Worm (Caenorhabditis elegans) whole organism, mixed stage, embryonic: ENCODE data around the gene rpt-1.

Source experiments
- bed-3 ChIP-seq: fragments of 200-800 bp; sonication (Bioruptor generic); optimal IDR thresholded peaks from 3 replicates; lab custom pipeline; 2018; ENCODE audit warnings: mild to moderate bottlenecking, missing genetic modification characterization, moderate library complexity, missing compliant biosample characterization
- ceh-39 ChIP-seq: fragments of 150-350 bp; optimal IDR thresholded peaks from 2 replicates; lab custom pipeline; 2014; ENCODE audit warnings: missing biosample characterization, missing genetic modification characterization
- ceh-43 ChIP-seq: fragments of 200-800 bp; sonication (Bioruptor generic); optimal IDR thresholded peaks from 2 replicates; lab custom pipeline; 2018; ENCODE audit warnings: mild to moderate bottlenecking, missing genetic modification characterization, moderate library complexity, missing compliant biosample characterization
- ces-1 ChIP-seq: fragments of 150-350 bp; optimal IDR thresholded peaks from 2 replicates; lab custom pipeline; 2014; ENCODE audit warnings: missing biosample characterization, missing genetic modification reagents, missing genetic modification characterization
- cnd-1 ChIP-seq: fragments of 200-800 bp; sonication (Bioruptor generic); optimal IDR thresholded peaks from 2 replicates; lab custom pipeline; 2018; ENCODE audit warnings: mild to moderate bottlenecking, missing genetic modification characterization, missing compliant biosample characterization
- drap-1 ChIP-seq: fragments of 200-800 bp; sonication (Bioruptor generic); optimal IDR thresholded peaks from 3 replicates; lab custom pipeline; 2018; ENCODE audit warnings: mild to moderate bottlenecking, missing genetic modification characterization, missing compliant biosample characterization
- elt-1 ChIP-seq: sonication (generic microtip); optimal IDR thresholded peaks from 2 replicates; lab custom pipeline; 2017; ENCODE audit warnings: missing genetic modification characterization, mild to moderate bottlenecking, missing compliant biosample characterization, antibody characterized with exemption, moderate library complexity, borderline replicate concordance; ENCODE audit not compliant: insufficient read depth
- elt-3 ChIP-seq: fragments of 150-350 bp; optimal IDR thresholded peaks from 2 replicates; lab custom pipeline; 2014; ENCODE audit warnings: missing biosample characterization, missing genetic modification characterization
- flh-1 ChIP-seq: fragments of 200-800 bp; sonication (Bioruptor generic); optimal IDR thresholded peaks from 2 replicates; lab custom pipeline; 2018; ENCODE audit warnings: mild to moderate bottlenecking, missing genetic modification characterization, moderate library complexity, missing compliant biosample characterization
- ham-2 ChIP-seq: fragments of 200-800 bp; sonication (Bioruptor generic); optimal IDR thresholded peaks from 2 replicates; lab custom pipeline; 2018; ENCODE audit warnings: mild to moderate bottlenecking, missing genetic modification characterization, missing compliant biosample characterization
- hlh-1 ChIP-seq: fragments of 150-350 bp; optimal IDR thresholded peaks from 2 replicates; lab custom pipeline; 2014; ENCODE audit warnings: missing biosample characterization, missing genetic modification reagents, missing genetic modification characterization
- lin-13 ChIP-seq: fragments of 150-350 bp; optimal IDR thresholded peaks from 2 replicates; lab custom pipeline; 2014; ENCODE audit warnings: missing biosample characterization, missing genetic modification characterization
- lin-32 ChIP-seq: fragments of 200-800 bp; sonication (Bioruptor generic); optimal IDR thresholded peaks from 2 replicates; lab custom pipeline; 2018; ENCODE audit warnings: mild to moderate bottlenecking, missing genetic modification characterization, missing compliant biosample characterization
- lsy-2 ChIP-seq: fragments of 150-350 bp; optimal IDR thresholded peaks from 2 replicates; lab custom pipeline; 2014; ENCODE audit warnings: missing biosample characterization, missing genetic modification characterization
- mab-5 ChIP-seq: fragments of 150-350 bp; optimal IDR thresholded peaks from 2 replicates; lab custom pipeline; 2014; ENCODE audit warnings: missing biosample characterization, missing genetic modification characterization
- mep-1 ChIP-seq: fragments of 150-350 bp; optimal IDR thresholded peaks from 2 replicates; lab custom pipeline; 2017; ENCODE audit warnings: missing biosample characterization, missing genetic modification reagents, missing genetic modification characterization, inconsistent platforms
- mls-2 ChIP-seq: sonication (generic microtip); optimal IDR thresholded peaks from 2 replicates; lab custom pipeline; 2016; ENCODE audit warnings: mild to moderate bottlenecking, missing genetic modification characterization, moderate library complexity, missing compliant biosample characterization
- nhr-2 ChIP-seq: fragments of 150-350 bp; optimal IDR thresholded peaks from 2 replicates; lab custom pipeline; 2014; ENCODE audit warnings: missing biosample characterization, missing genetic modification characterization
- nhr-237 ChIP-seq: fragments of 150-350 bp; optimal IDR thresholded peaks from 2 replicates; lab custom pipeline; 2014; ENCODE audit warnings: missing biosample characterization, missing genetic modification characterization
- nhr-28 ChIP-seq: fragments of 150-350 bp; optimal IDR thresholded peaks from 2 replicates; lab custom pipeline; 2014; ENCODE audit warnings: missing biosample characterization, missing genetic modification characterization
- nhr-76 ChIP-seq: sonication (generic microtip); optimal IDR thresholded peaks from 2 replicates; lab custom pipeline; 2017; ENCODE audit warnings: missing biosample characterization, missing genetic modification characterization
- pha-4 ChIP-seq: fragments of 150-350 bp; optimal IDR thresholded peaks from 2 replicates; lab custom pipeline; 2018; ENCODE audit warnings: missing biosample characterization, missing genetic modification reagents, missing genetic modification characterization
- sem-2 ChIP-seq: fragments of 200-800 bp; sonication (Bioruptor generic); optimal IDR thresholded peaks from 2 replicates; lab custom pipeline; 2018; ENCODE audit warnings: mild to moderate bottlenecking, missing genetic modification characterization, missing compliant biosample characterization
- sptf-1 ChIP-seq: sonication (generic microtip); optimal IDR thresholded peaks from 2 replicates; lab custom pipeline; 2017; ENCODE audit warnings: mild to moderate bottlenecking, missing genetic modification characterization, moderate library complexity, missing compliant biosample characterization
- unc-62 ChIP-seq: fragments of 150-350 bp; optimal IDR thresholded peaks from 2 replicates; lab custom pipeline; 2014; ENCODE audit warnings: missing biosample characterization, missing genetic modification reagents, missing genetic modification characterization
- ztf-11 ChIP-seq: fragments of 150-350 bp; optimal IDR thresholded peaks from 2 replicates; lab custom pipeline; 2014; ENCODE audit warnings: missing biosample characterization, missing genetic modification characterization

Gene rpt-1

DNA sequence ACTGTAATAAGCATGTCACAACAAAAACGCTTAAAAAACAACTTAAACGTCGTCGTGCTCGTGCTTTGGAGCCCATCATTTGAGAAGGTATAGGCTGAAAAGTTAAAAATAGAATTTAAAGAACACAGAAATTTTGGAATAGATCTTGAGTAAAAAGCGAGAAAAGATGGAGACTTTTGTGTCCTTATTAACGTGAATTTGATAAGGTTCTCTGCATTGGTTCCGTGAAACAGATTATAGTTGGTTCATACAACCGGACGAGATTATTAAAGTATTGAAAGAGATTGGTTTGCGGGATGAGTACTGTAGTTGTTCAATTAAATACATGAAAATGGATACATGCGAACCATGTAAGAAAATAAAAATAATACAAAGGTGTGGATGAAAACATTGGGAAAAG lies 44.5 kb downstream of the rpt-1 start, which contains the start of gene gpla-1:
Gene gpla-1 (minus strand): TSS at position 101 of the 400 bp plus-strand sequence.
- no peak for TF ChIP-seq sem-2 (GFP tag; lab: Kevin White, UChicago)
- no peak for TF ChIP-seq sptf-1 (tag; lab: Kevin White, UChicago)
- TF ChIP-seq drap-1 (GFP tag; lab: Kevin White, UChicago) = no peak
- TF ChIP-seq nhr-2 (tag; lab: Kevin White, UChicago) = no peak
- TF ChIP-seq nhr-76 (tag; lab: Kevin White, UChicago) = no peak
- TF ChIP-seq cnd-1 (tag; lab: Kevin White, UChicago) = no peak
- no peak for TF ChIP-seq unc-62 (GFP tag; lab: Kevin White, UChicago)
- TF ChIP-seq elt-3 (tag; lab: Kevin White, UChicago) = no peak
- TF ChIP-seq mls-2 = no peak

DNA sequence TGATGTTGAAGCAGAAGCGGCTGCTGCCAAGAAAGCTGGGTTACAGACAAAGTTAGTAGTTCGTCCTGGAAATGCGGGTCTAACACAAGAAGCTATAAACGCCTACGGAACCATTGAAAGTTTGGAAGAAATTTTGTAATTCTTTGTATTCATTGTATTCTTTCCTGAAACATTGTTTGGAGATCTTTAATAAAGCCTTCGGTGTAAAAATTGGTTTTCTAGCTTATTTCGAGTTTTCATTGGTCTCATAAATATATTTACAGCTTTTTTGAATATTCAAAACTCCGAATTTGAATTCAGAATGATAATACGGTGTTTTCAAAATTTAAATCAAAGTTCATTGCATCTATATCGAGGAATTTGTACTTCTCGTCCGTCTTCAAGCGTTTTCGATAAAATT lies 47.3 kb downstream of the rpt-1 start, which contains the start of gene F58H1.8:
Gene F58H1.8 (plus strand): TSS at position 301 of the 400 bp plus-strand sequence.
- no peak for TF ChIP-seq ceh-43 (GFP tag; lab: Kevin White, UChicago)

DNA sequence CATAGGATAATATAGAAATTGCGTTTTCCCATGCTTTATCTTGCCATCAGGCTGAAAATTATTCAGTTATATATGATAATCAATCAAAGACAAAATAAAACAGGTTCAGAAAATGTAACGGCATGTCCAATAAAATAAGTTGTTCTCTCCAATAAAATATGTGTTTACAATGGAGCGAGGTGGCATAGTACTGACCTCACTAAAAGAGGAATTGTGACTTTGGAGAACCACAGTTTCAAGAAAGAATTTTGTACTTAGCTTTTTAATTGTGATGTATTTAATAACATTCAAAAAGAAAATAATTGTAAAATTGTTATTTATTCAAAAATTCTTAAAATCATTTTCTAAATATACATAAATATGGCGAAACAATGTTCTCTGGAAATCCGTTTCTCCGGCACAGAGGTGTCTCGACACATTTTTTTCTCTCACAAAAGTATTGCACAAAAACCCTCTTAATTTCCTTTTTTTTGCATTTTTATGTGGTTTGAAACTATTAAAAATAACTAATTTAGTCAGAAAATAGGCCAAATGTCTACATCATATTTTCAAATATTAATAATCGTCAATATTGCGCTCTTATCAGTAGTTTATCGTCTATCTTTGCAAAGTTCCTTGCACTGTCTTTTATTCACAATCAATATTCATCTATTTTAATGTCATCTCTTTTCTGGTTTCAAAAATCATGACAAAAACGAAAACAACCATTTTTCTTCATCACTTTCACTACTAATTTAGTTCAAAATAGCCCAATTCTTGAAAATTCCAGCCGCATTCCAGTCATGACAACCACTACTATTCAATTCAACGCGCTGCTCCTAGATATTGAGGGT lies 48.8 kb downstream of the rpt-1 start, which contains the start of the genes aman-2 and F58H1.3:
Gene aman-2 (minus strand): TSS at position 51 of the 833 bp plus-strand sequence.
Gene F58H1.3 (plus strand): TSS at position 783 of the 833 bp plus-strand sequence.
- TF ChIP-seq flh-1 (GFP tag; lab: Kevin White, UChicago) (no peak), ceh-43 (GFP tag; lab: Kevin White, UChicago) (peak; percentile 21), ces-1 (GFP tag; lab: Kevin White, UChicago) (peak; percentile 44), pha-4 (tag; lab: Kevin White, UChicago) (no peak), ceh-39 (peak; percentile 44), lin-13 (tag; lab: Kevin White, UChicago) (no peak), ztf-11 (no peak), mab-5 (tag; lab: Kevin White, UChicago) (no peak), unc-62 (GFP tag; lab: Kevin White, UChicago) (no peak), sptf-1 (tag; lab: Kevin White, UChicago) (peak; percentile 55), hlh-1 (tag; lab: Kevin White, UChicago) (no peak), elt-1 (tag; lab: Kevin White, UChicago) (no peak), cnd-1 (tag; lab: Kevin White, UChicago) (peak; percentile 51), lsy-2 (peak; percentile 31), bed-3 (GFP tag; lab: Kevin White, UChicago) (peak; percentile 8), nhr-28 (tag; lab: Kevin White, UChicago) (no peak), ham-2 (GFP tag; lab: Kevin White, UChicago) (no peak), nhr-2 (tag; lab: Kevin White, UChicago) (no peak), nhr-237 (tag; lab: Kevin White, UChicago) (peak; percentile 81), mep-1 (tag; lab: Kevin White, UChicago) (peak; percentile 46), lin-32 (GFP tag; lab: Kevin White, UChicago) (peak; percentile 3)
